Fruit fly (Drosophila melanogaster) Kc167 (cell line): ENCODE data around the gene CG6765.

Source experiments
- Sin3A ChIP-seq: fragments of >200 bp; optimal IDR thresholded peaks from 2 replicates; lab custom pipeline; 2018; ENCODE audit warnings: missing external identifiers
- h ChIP-seq: fragments of >200 bp; optimal IDR thresholded peaks from 3 replicates; lab custom pipeline; 2018; ENCODE audit warnings: missing external identifiers
- psq ChIP-seq: fragments of >200 bp; optimal IDR thresholded peaks from 2 replicates; lab custom pipeline; 2017; ENCODE audit warnings: missing external identifiers

DNA sequence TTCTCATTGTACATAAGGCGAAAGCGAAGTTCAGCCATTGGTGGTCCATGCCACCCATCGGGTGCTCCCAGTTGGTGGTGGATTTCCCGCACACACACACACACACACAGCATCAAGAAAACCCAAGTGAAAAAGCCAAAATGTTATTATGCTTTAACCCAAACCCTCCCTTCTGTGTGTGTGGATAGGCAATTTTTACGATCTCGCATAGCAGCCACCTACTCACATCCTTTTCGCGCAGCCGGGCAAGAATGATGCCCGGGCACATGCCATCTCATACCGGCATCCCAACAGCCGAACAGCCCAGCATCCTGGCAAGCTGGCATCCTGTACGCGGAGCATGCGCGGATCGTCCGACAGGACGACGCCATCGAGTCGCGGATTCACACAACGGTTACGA is 44.5 kb downstream of the CG6765 start:
- no peak for TF ChIP-seq h (lab: Kevin White, UChicago)
- TF ChIP-seq Sin3A = no peak
- no peak for TF ChIP-seq psq (lab: Kevin White, UChicago)
